Worm (Caenorhabditis elegans): ENCODE results near the gene srg-68.

The srg-68 gene

DNA sequence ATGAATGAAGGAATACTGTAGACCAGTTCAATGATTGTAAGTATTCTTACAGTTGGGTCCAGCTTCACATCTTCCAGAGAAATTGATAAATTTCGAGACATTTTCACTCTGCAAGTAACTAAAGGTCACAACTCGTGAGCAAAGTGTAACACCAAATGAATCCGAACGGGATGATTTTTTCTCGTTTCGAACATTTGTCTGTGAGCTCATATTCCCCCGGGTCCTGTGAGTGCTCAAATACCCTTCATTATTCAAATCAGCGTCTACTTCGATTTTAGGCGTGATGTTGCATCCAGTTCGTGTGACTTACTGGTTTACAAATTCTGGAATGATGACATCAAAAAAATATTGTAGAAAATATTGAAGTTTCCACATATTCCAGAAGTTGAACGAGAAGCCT is at the start of gene srg-68:
Gene srg-68 (minus strand): TSS at position 101 of the 400 bp plus-strand sequence.
- TF ChIP-seq unc-39 (tag; optimal IDR thresholded peaks at IDR 0.05) (no peak), ceh-43 (GFP tag; optimal IDR thresholded peaks at IDR 0.05) (no peak), drap-1 (GFP tag; optimal IDR thresholded peaks at IDR 0.05) (no peak), sptf-1 (tag; optimal IDR thresholded peaks at IDR 0.05) (no peak), ceh-39 (tag; optimal IDR thresholded peaks at IDR 0.05) (no peak), nhr-12 (tag; optimal IDR thresholded peaks at IDR 0.05) (no peak)

ce11 chrV:5513630-5514378 is 48.6 kb upstream of the srg-68 start, which contains the start of the genes hpo-15 and mms-19:
TSS of gene hpo-15 (minus strand) at chrV:5513830.
TSS of gene mms-19 (plus strand) at chrV:5514348.
- no peak for TF ChIP-seq cnd-1 (tag; optimal IDR thresholded peaks at IDR 0.05)

ce11 chrV:5512559-5512958 is 47.3 kb upstream of the srg-68 start:
- TF ChIP-seq lsy-2 (tag; optimal IDR thresholded peaks at IDR 0.05) (no peak), sptf-1 (tag; optimal IDR thresholded peaks at IDR 0.05) (no peak), ceh-43 (GFP tag; optimal IDR thresholded peaks at IDR 0.05) (no peak), elt-1 (tag; optimal IDR thresholded peaks at IDR 0.05; ENCODE audit: borderline replicate concordance, insufficient read depth) (no peak), mls-2 (tag; optimal IDR thresholded peaks at IDR 0.05) (no peak), unc-120 (tag; optimal IDR thresholded peaks at IDR 0.05; ENCODE audit: poor library complexity, severe bottlenecking) (no peak), lin-32 (GFP tag; optimal IDR thresholded peaks at IDR 0.05) (no peak), snpc-4 (tag; optimal IDR thresholded peaks at IDR 0.05) (no peak)

- TF ChIP-seq ceh-83 (GFP tag; optimal IDR thresholded peaks at IDR 0.05) (no peak), nhr-237 (tag; optimal IDR thresholded peaks at IDR 0.05) (no peak), mls-2 (tag; optimal IDR thresholded peaks at IDR 0.05) (no peak), ham-2 (GFP tag; optimal IDR thresholded peaks at IDR 0.05) (no peak), unc-120 (tag; optimal IDR thresholded peaks at IDR 0.05; ENCODE audit: poor library complexity, severe bottlenecking) (no peak), snpc-4 (tag; optimal IDR thresholded peaks at IDR 0.05) (no peak), ztf-11 (tag; optimal IDR thresholded peaks at IDR 0.05) (no peak), unc-39 (tag; optimal IDR thresholded peaks at IDR 0.05) (no peak), nhr-76 (tag; optimal IDR thresholded peaks at IDR 0.05) (no peak), hlh-1 (tag; optimal IDR thresholded peaks at IDR 0.05) (no peak), tbx-8 (GFP tag; optimal IDR thresholded peaks at IDR 0.05) (no peak)
Measured at ce11 chrV:5511720-5512119, 46.5 kb upstream of the srg-68 start.

DNA sequence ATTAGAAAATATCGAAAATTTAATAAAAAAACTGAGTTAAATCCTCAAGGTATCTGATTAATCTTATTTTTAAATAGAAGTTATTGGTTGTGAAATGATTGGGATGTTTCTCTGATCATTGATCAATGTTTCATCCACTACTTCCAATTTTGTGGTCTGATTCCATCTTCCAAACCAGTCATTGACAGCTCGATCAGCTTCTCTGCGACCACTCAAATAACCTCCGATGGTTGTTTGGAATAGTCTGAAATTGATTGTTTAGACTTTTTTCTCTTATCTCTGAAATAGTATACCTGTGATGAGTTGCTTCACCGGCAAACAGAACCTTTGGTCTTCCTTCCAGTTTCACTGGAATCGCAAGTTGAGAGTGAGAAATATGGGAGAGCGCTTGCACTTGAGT is 44.7 kb upstream of the srg-68 start:
- TF ChIP-seq nhr-12 (tag; optimal IDR thresholded peaks at IDR 0.05) (no peak), nhr-2 (tag; optimal IDR thresholded peaks at IDR 0.05) (no peak), elt-3 (tag; optimal IDR thresholded peaks at IDR 0.05) (no peak), ces-1 (GFP tag; optimal IDR thresholded peaks at IDR 0.05) (no peak)

ce11 chrV:5509134-5509533 is 43.9 kb upstream of the srg-68 start:
- TF ChIP-seq ceh-39 (tag; optimal IDR thresholded peaks at IDR 0.05) (no peak), snpc-4 (tag; optimal IDR thresholded peaks at IDR 0.05) (no peak), unc-120 (tag; optimal IDR thresholded peaks at IDR 0.05; ENCODE audit: poor library complexity, severe bottlenecking) (no peak), mls-2 (tag; optimal IDR thresholded peaks at IDR 0.05) (no peak), ham-2 (GFP tag; optimal IDR thresholded peaks at IDR 0.05) (no peak), cnd-1 (tag; optimal IDR thresholded peaks at IDR 0.05) (no peak), zip-8 (tag; optimal IDR thresholded peaks at IDR 0.05) (no peak), lin-13 (tag; optimal IDR thresholded peaks at IDR 0.05) (no peak), mab-5 (tag; optimal IDR thresholded peaks at IDR 0.05) (no peak), lsy-2 (tag; optimal IDR thresholded peaks at IDR 0.05) (no peak), nhr-2 (tag; optimal IDR thresholded peaks at IDR 0.05) (no peak), blmp-1 (tag; optimal IDR thresholded peaks at IDR 0.05) (no peak), sem-2 (GFP tag; optimal IDR thresholded peaks at IDR 0.05) (no peak)
